Worm (Caenorhabditis elegans) whole organism, L2 larva: ENCODE results near the gene vha-6.

ENCODE experiments used
- F13H6.1 ChIP-seq: sonication (generic microtip); optimal IDR thresholded peaks from 2 replicates; lab custom pipeline; 2016; ENCODE audit warnings: missing genetic modification characterization, missing compliant biosample characterization
- aly-2 ChIP-seq: fragments of 150-350 bp; optimal IDR thresholded peaks from 2 replicates; lab custom pipeline; 2014; ENCODE audit warnings: missing biosample characterization, missing genetic modification characterization
- ama-1 ChIP-seq: fragments of 150-350 bp; optimal IDR thresholded peaks from 2 replicates; lab custom pipeline; 2018; ENCODE audit warnings: inconsistent platforms
- blmp-1 ChIP-seq: sonication (generic microtip); optimal IDR thresholded peaks from 2 replicates; lab custom pipeline; 2017; ENCODE audit warnings: missing genetic modification characterization, mild to moderate bottlenecking, missing compliant biosample characterization, antibody characterized with exemption, moderate library complexity; ENCODE audit not compliant: insufficient read depth
- ceh-82 ChIP-seq: fragments of 150-350 bp; optimal IDR thresholded peaks from 2 replicates; lab custom pipeline; 2014; ENCODE audit warnings: missing biosample characterization, missing genetic modification characterization
- lin-39 ChIP-seq: fragments of 150-350 bp; optimal IDR thresholded peaks from 2 replicates; lab custom pipeline; 2014; ENCODE audit warnings: missing biosample characterization, missing genetic modification reagents, missing genetic modification characterization
- lsy-2 ChIP-seq, 2 experiments: fragments of 150-350 bp in 1 of 2; sonication (generic microtip) in 1 of 2; optimal IDR thresholded peaks; 2 replicates each; lab custom pipeline; 2014 to 2017; ENCODE audit warnings: missing biosample characterization in 2 of 2, missing genetic modification characterization in 2 of 2
- nhr-12 ChIP-seq: fragments of 150-350 bp; optimal IDR thresholded peaks from 2 replicates; lab custom pipeline; 2014; ENCODE audit warnings: missing biosample characterization, missing genetic modification characterization
- nhr-237 ChIP-seq: fragments of 150-350 bp; optimal IDR thresholded peaks from 2 replicates; lab custom pipeline; 2014; ENCODE audit warnings: missing biosample characterization, missing genetic modification characterization
- nhr-25 ChIP-seq: fragments of 150-350 bp; sonication (generic microtip); optimal IDR thresholded peaks from 3 replicates; lab custom pipeline; 2014; ENCODE audit warnings: missing biosample characterization, missing genetic modification characterization
- nhr-77 ChIP-seq: fragments of 150-350 bp; optimal IDR thresholded peaks from 2 replicates; lab custom pipeline; 2014; ENCODE audit warnings: missing biosample characterization, missing genetic modification characterization
- unc-62 ChIP-seq: fragments of 150-350 bp; optimal IDR thresholded peaks from 2 replicates; lab custom pipeline; 2014; ENCODE audit warnings: missing biosample characterization, missing genetic modification reagents, missing genetic modification characterization

ce11 chrII:11484600-11484999 lies 46.3 kb upstream of the vha-6 start:
- TF ChIP-seq nhr-25 (tag; lab: Kevin White, UChicago) (peak; percentile 58), lsy-2 (tag; optimal IDR thresholded peaks at IDR 0.05; lab: Kevin White, UChicago) (peak; percentile 48 to 88), nhr-12 (tag; lab: Kevin White, UChicago) (no peak), unc-62 (GFP tag; lab: Kevin White, UChicago) (no peak), ama-1 (no peak), F13H6.1 (tag; lab: Kevin White, UChicago) (peak; percentile 48), lin-39 (tag; lab: Kevin White, UChicago) (no peak), nhr-237 (tag; lab: Kevin White, UChicago) (no peak), blmp-1 (tag; lab: Kevin White, UChicago) (no peak), ceh-82 (tag; lab: Kevin White, UChicago) (peak; percentile 59), nhr-77 (tag; lab: Kevin White, UChicago) (no peak), aly-2 (tag; lab: Kevin White, UChicago) (no peak)
